Fruit fly (Drosophila melanogaster) whole organism, pupa: ENCODE data around the gene Ppt2.
A peak's percentile ranks its signal among the peaks of the same experiment; 100 is the strongest.

ENCODE experiments used
- CG10348 ChIP-seq: fragments of 200-800 bp; sonication (Bioruptor generic); IDR thresholded peaks from 2 replicates; pipeline ENCODE4 v1.3.6; 2022; ENCODE audit warnings: missing biosample characterization, missing genetic modification characterization
- CG12605 ChIP-seq: fragments of 200-800 bp; sonication (Bioruptor generic); IDR thresholded peaks from 2 replicates; pipeline ENCODE4 v1.3.6; 2022; ENCODE audit warnings: missing biosample characterization, missing genetic modification characterization
- CG13204 ChIP-seq: fragments of 200-800 bp; sonication (Bioruptor generic); optimal IDR thresholded peaks from 2 replicates; lab custom pipeline; 2018; ENCODE audit warnings: missing biosample characterization, mild to moderate bottlenecking, missing genetic modification characterization, moderate library complexity
- CG14655 ChIP-seq: fragments of 200-800 bp; sonication (Bioruptor generic); optimal IDR thresholded peaks from 3 replicates; lab custom pipeline; 2017; ENCODE audit warnings: mild to moderate bottlenecking, missing biosample characterization, missing genetic modification reagents, missing genetic modification characterization
- CG34367 ChIP-seq: fragments of 200-800 bp; sonication (Bioruptor generic); optimal IDR thresholded peaks from 2 replicates; lab custom pipeline; 2018; ENCODE audit warnings: missing biosample characterization, mild to moderate bottlenecking, missing genetic modification characterization
- CG9948 ChIP-seq: fragments of 200-800 bp; sonication (Bioruptor generic); optimal IDR thresholded peaks from 2 replicates; lab custom pipeline; 2018; ENCODE audit warnings: missing biosample characterization, mild to moderate bottlenecking, missing genetic modification characterization, moderate library complexity
- EcR ChIP-seq: fragments of 200-800 bp; sonication (Bioruptor generic); optimal IDR thresholded peaks from 3 replicates; lab custom pipeline; 2019; ENCODE audit warnings: missing biosample characterization, missing genetic modification characterization, mild to moderate bottlenecking, moderate library complexity, missing genetic modification reagents
- Pif1A ChIP-seq: fragments of 200-800 bp; sonication (Bioruptor generic); optimal IDR thresholded peaks from 3 replicates; lab custom pipeline; 2016; ENCODE audit warnings: missing biosample characterization, missing genetic modification characterization
- Pif1B ChIP-seq: fragments of 200-800 bp; sonication (Bioruptor generic); optimal IDR thresholded peaks from 3 replicates; lab custom pipeline; 2016; ENCODE audit warnings: missing biosample characterization, missing genetic modification characterization
- gl ChIP-seq: fragments of 200-800 bp; sonication (Bioruptor generic); optimal IDR thresholded peaks from 2 replicates; lab custom pipeline; 2018; ENCODE audit warnings: missing biosample characterization, mild to moderate bottlenecking, missing genetic modification characterization
- rn ChIP-seq: fragments of 200-800 bp; sonication (Bioruptor generic); IDR thresholded peaks from 2 replicates; pipeline ENCODE4 v1.3.6; 2022; ENCODE audit warnings: missing biosample characterization, missing genetic modification characterization

- TF ChIP-seq CG34367 (peak; percentile 6), Pif1A (GFP tag; lab: Kevin White, UChicago) (peak; percentile 37), CG12605 (no peak), CG9948 (tag; lab: Kevin White, UChicago) (no peak), rn (GFP tag; lab: Robert Waterston, UW) (no peak), CG13204 (GFP tag; lab: Kevin White, UChicago) (no peak), CG10348 (GFP tag; lab: Robert Waterston, UW) (no peak), gl (no peak), CG14655 (GFP tag; lab: Kevin White, UChicago) (peak; percentile 43), EcR (GFP tag; lab: Kevin White, UChicago) (no peak), Pif1B (GFP tag; lab: Kevin White, UChicago) (no peak)
Measured at dm6 chr2L:11328357-11328756, 48.3 kb downstream of the Ppt2 start.
